Fruit fly (Drosophila melanogaster): ENCODE measurements around the gene Trp1.

Trp1 gene

dm6 chr2L:9966983-9967737 lies 42.0 kb upstream of the Trp1 start, which contains the start of the genes Dref and RpL13 (continued):
- TF ChIP-seq zf30C (GFP tag; optimal IDR thresholded peaks at IDR 0.05) (peak; percentile 63), Gsc (GFP tag; IDR thresholded peaks at IDR 0.05) (no peak), CG15479 (GFP tag; optimal IDR thresholded peaks at IDR 0.05) (peak; percentile 79), NfI (GFP tag; optimal IDR thresholded peaks at IDR 0.05) (peak; percentile 94), unc-4 (GFP tag; IDR thresholded peaks at IDR 0.05; ENCODE audit: partially characterized antibody) (peak; percentile 73), Hand (GFP tag; optimal IDR thresholded peaks at IDR 0.05) (peak; percentile 86), CG18476 (GFP tag; optimal IDR thresholded peaks at IDR 0.05) (peak; percentile 68), psq (GFP tag; optimal IDR thresholded peaks at IDR 0.05) (peak; percentile 44), CG3995 (GFP tag; optimal IDR thresholded peaks at IDR 0.05) (peak; percentile 77), z (GFP tag; IDR thresholded peaks at IDR 0.05) (peak; percentile 51; the same call in 1 of the 3 replicates), CG14667 (GFP tag; IDR thresholded peaks at IDR 0.05) (peak; percentile 16; the same call in 1 of the 2 replicates), rib (GFP tag; IDR thresholded peaks at IDR 0.05) (peak; percentile 27; the same call in 1 of the 2 replicates), lbe (GFP tag; optimal IDR thresholded peaks at IDR 0.05) (peak; percentile 78), cato (GFP tag; optimal IDR thresholded peaks at IDR 0.05; ENCODE audit: borderline replicate concordance) (peak; percentile 65), dmrt11E (tag; optimal IDR thresholded peaks at IDR 0.05) (peak; percentile 70), CG8281 (tag; optimal IDR thresholded peaks at IDR 0.05) (peak; percentile 70), hb (GFP tag; IDR thresholded peaks at IDR 0.05; ENCODE audit: partially characterized antibody) (peak; percentile 76; the same call in 2 of the 3 replicates), bcd (GFP tag; optimal IDR thresholded peaks at IDR 0.05) (peak; percentile 91), gem (tag; optimal IDR thresholded peaks at IDR 0.05) (peak; percentile 73), CG10209 (GFP tag; optimal IDR thresholded peaks at IDR 0.05) (peak; percentile 88), CG17186 (GFP tag; optimal IDR thresholded peaks at IDR 0.05) (peak; percentile 89), Dek (tag; optimal IDR thresholded peaks at IDR 0.05) (no peak), CG1233 (GFP tag; optimal IDR thresholded peaks at IDR 0.05) (peak; percentile 93), E2f2 (GFP tag; IDR thresholded peaks at IDR 0.05) (peak; percentile 84), Meics (GFP tag; optimal IDR thresholded peaks at IDR 0.05) (peak; percentile 94), CG14710 (tag; optimal IDR thresholded peaks at IDR 0.05) (peak; percentile 92), jigr1 (GFP tag; IDR thresholded peaks at IDR 0.05) (no peak), HmgZ (tag; optimal IDR thresholded peaks at IDR 0.05) (peak; percentile 93), fd64A (GFP tag; optimal IDR thresholded peaks at IDR 0.05) (peak; percentile 94), CG8924 (tag; optimal IDR thresholded peaks at IDR 0.05) (peak; percentile 85), al (GFP tag; IDR thresholded peaks at IDR 0.05) (peak; percentile 68), bab2 (GFP tag; optimal IDR thresholded peaks at IDR 0.05) (peak; percentile 69), CG9876 (GFP tag; optimal IDR thresholded peaks at IDR 0.05) (peak; percentile 71), CG17912 (GFP tag; optimal IDR thresholded peaks at IDR 0.05) (peak; percentile 96), tio (GFP tag; optimal IDR thresholded peaks at IDR 0.05) (no peak), CG3163 (GFP tag; optimal IDR thresholded peaks at IDR 0.05) (peak; percentile 70), CG3281 (GFP tag; optimal IDR thresholded peaks at IDR 0.05) (peak; percentile 95), dmrt99B (tag; optimal IDR thresholded peaks at IDR 0.05) (peak; percentile 81), CG12391 (tag; optimal IDR thresholded peaks at IDR 0.05) (peak; percentile 88), Jarid2 (GFP tag; optimal IDR thresholded peaks at IDR 0.05) (no peak), CG7987 (GFP tag; optimal IDR thresholded peaks at IDR 0.05) (peak; percentile 99), CG16813 (GFP tag; IDR thresholded peaks at IDR 0.05; ENCODE audit: partially characterized antibody) (peak; percentile 79), Camta (GFP tag; optimal IDR thresholded peaks at IDR 0.05) (peak; percentile 88), jing (GFP tag; optimal IDR thresholded peaks at IDR 0.05) (no peak), CHES-1-like (GFP tag; optimal IDR thresholded peaks at IDR 0.05) (peak; percentile 90), Sox102F (GFP tag; optimal IDR thresholded peaks at IDR 0.05) (peak; percentile 68), CG31441 (GFP tag; IDR thresholded peaks at IDR 0.05) (peak; percentile 80), CG11696 (GFP tag; IDR thresholded peaks at IDR 0.05) (peak; percentile 72)
